In the genomic region with DNA sequence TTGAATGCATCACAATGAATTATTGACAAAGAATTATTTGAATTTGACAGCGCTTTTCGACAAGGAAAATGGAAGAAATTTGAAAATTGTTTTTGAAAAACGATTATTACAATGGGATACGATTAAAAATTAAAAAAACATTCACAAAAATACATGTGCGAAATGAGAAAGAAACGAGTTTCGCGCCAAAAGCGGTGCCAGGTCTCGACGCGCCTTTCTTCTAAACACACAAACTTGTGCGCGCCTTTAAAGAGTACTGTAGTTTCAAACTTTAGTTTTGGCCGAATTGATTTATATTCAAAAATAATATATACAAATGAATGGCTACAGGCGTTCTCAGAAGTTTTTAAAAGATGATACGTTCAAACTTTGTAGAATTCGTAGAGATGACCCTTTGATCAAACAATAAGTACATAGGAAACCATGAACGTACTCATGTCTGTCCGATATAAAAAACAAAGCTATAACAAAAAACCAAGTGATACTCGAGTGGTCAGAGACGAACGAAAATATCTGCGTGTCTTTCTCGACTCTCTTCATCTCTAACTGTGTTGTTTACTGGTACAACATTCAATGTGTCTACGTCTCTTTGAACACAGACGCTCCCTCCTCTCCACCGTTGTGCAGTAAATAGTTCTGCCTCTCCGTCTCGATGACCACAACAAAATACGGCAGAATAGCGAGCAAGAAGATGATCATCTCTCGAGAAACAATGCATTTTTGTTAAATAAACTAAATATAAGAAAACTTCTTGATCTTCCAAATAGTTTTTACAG, we compare ENCODE assay signal across 5 worm cellular contexts.
A peak's percentile ranks its signal among the peaks of the same experiment; 100 is the strongest.
TF ChIP-seq lines count a peak whose summit lies in the region.

No protein-coding gene starts in this region.

TF ChIP-seq in whole organism, L1 larva, 84 proteins besides CTCF, POLR2A, EP300 and RAD21 (continued from another document):
- TF ChIP-seq mep-1 (tag; optimal IDR thresholded peaks at IDR 0.05; lab: Kevin White, UChicago) (peak; percentile 16), nhr-71 (tag; optimal IDR thresholded peaks at IDR 0.05; lab: Kevin White, UChicago) (peak; percentile 9), zag-1 (tag; optimal IDR thresholded peaks at IDR 0.05; lab: Kevin White, UChicago) (no peak), efl-1 (optimal IDR thresholded peaks at IDR 0.05; lab: Kevin White, UChicago) (peak; percentile 19 to 40), efl-1 (GFP tag; optimal IDR thresholded peaks at IDR 0.05 in 1 of 2; lab: Kevin White, UChicago) (peak in 1 of 2 experiments; percentile 48), unc-98 (GFP tag; IDR thresholded peaks at IDR 0.05; lab: Robert Waterston, UW) (no peak), hlh-17 (GFP tag; optimal IDR thresholded peaks at IDR 0.05; lab: Kevin White, UChicago; ENCODE audit: borderline replicate concordance) (no peak)
TF ChIP-seq in whole organism, L1 larva: peak in this region for 9.

TF ChIP-seq in whole organism, L2 larva, 48 proteins besides CTCF, POLR2A, EP300 and RAD21 (continued from another document):
- TF ChIP-seq C34F6.9 (tag; optimal IDR thresholded peaks at IDR 0.05; lab: Kevin White, UChicago) (peak; percentile 1), nhr-10 (tag; optimal IDR thresholded peaks at IDR 0.05; lab: Kevin White, UChicago) (no peak), mbf-1 (tag; optimal IDR thresholded peaks at IDR 0.05; lab: Kevin White, UChicago) (no peak), ceh-82 (tag; optimal IDR thresholded peaks at IDR 0.05; lab: Kevin White, UChicago) (no peak), ztf-1 (GFP tag; conservative IDR thresholded peaks at IDR 0.05; lab: Robert Waterston, UW) (no peak), F13H6.1 (tag; optimal IDR thresholded peaks at IDR 0.05; lab: Kevin White, UChicago) (peak; percentile 17)

TF ChIP-seq in whole organism, L3 larva, 47 proteins besides CTCF, POLR2A, EP300 and RAD21 (continued from another document):
- TF ChIP-seq skn-1 (tag; optimal IDR thresholded peaks at IDR 0.05; lab: Kevin White, UChicago) (no peak), ztf-4 (tag; optimal IDR thresholded peaks at IDR 0.05; lab: Kevin White, UChicago) (no peak)

TF ChIP-seq in whole organism, L4 larva, 104 proteins besides CTCF, POLR2A, EP300 and RAD21 (continued from another document):
- TF ChIP-seq unc-130 (GFP tag; optimal IDR thresholded peaks at IDR 0.05; lab: Kevin White, UChicago) = peak; percentile 4
- peak; percentile 28 for TF ChIP-seq F49E8.2 (tag; optimal IDR thresholded peaks at IDR 0.05; lab: Kevin White, UChicago; ENCODE audit: borderline replicate concordance)
- no peak for TF ChIP-seq duxl-1 (tag; optimal IDR thresholded peaks at IDR 0.05; lab: Kevin White, UChicago; ENCODE audit: poor library complexity)
- TF ChIP-seq daf-16 (GFP tag; optimal IDR thresholded peaks at IDR 0.05; lab: Kevin White, UChicago) = peak in 1 of 2 experiments; percentile 71
- TF ChIP-seq daf-16 (tag; optimal IDR thresholded peaks at IDR 0.05; lab: Kevin White, UChicago) = peak; percentile 98
- TF ChIP-seq aly-2 (tag; optimal IDR thresholded peaks at IDR 0.05; lab: Kevin White, UChicago) = no peak
- peak; percentile 58 for TF ChIP-seq dve-1 (tag; optimal IDR thresholded peaks at IDR 0.05; lab: Kevin White, UChicago; ENCODE audit: insufficient read depth)
- peak; percentile 48 for TF ChIP-seq lin-38 (GFP tag; IDR thresholded peaks at IDR 0.05; lab: Robert Waterston, UW)
- TF ChIP-seq F26F4.8 (GFP tag; conservative IDR thresholded peaks at IDR 0.05; lab: Robert Waterston, UW) = no peak
- no peak for TF ChIP-seq ZK337.2 (GFP tag; IDR thresholded peaks at IDR 0.05; lab: Robert Waterston, UW)
- no peak for TF ChIP-seq mdl-1 (tag; optimal IDR thresholded peaks at IDR 0.05; lab: Kevin White, UChicago)
- peak in 1 of 2 experiments; percentile 24 for TF ChIP-seq lsy-2 (tag; optimal IDR thresholded peaks at IDR 0.05; lab: Kevin White, UChicago)
- no peak for TF ChIP-seq pha-4 (GFP tag; IDR thresholded peaks at IDR 0.05; lab: Robert Waterston, UW)
- TF ChIP-seq pha-4 (tag; optimal IDR thresholded peaks at IDR 0.05; lab: Kevin White, UChicago) = peak; percentile 84
- TF ChIP-seq aha-1 (tag; lab: Kevin White, UChicago) = no peak
- TF ChIP-seq nhr-111 (GFP tag; optimal IDR thresholded peaks at IDR 0.05; lab: Kevin White, UChicago) = no peak
- TF ChIP-seq ces-1 (GFP tag; optimal IDR thresholded peaks at IDR 0.05; lab: Kevin White, UChicago) = no peak
- TF ChIP-seq ama-1 (optimal IDR thresholded peaks at IDR 0.05; lab: Kevin White, UChicago) = no peak
- peak; percentile 22 for TF ChIP-seq hlh-30 (tag; optimal IDR thresholded peaks at IDR 0.05; lab: Kevin White, UChicago; ENCODE audit: insufficient read depth)
- TF ChIP-seq unc-39 (tag; optimal IDR thresholded peaks at IDR 0.05; lab: Kevin White, UChicago) = no peak
- TF ChIP-seq lin-29 (GFP tag; IDR thresholded peaks at IDR 0.05; lab: Robert Waterston, UW) = no peak
- no peak; the same call in 1 of the 2 replicates for TF ChIP-seq snpc-1.2 (GFP tag; IDR thresholded peaks at IDR 0.05; lab: Robert Waterston, UW)
- TF ChIP-seq mxl-3 (GFP tag; optimal IDR thresholded peaks at IDR 0.05; lab: Kevin White, UChicago) = no peak
- no peak for TF ChIP-seq zfp-2 (tag; optimal IDR thresholded peaks at IDR 0.05; lab: Kevin White, UChicago)
- peak; percentile 44 for TF ChIP-seq hlh-11 (tag; optimal IDR thresholded peaks at IDR 0.05; lab: Kevin White, UChicago)
- no peak for TF ChIP-seq T26A8.4 (GFP tag; IDR thresholded peaks at IDR 0.05; lab: Robert Waterston, UW)
- no peak for TF ChIP-seq F10B5.3 (tag; optimal IDR thresholded peaks at IDR 0.05; lab: Kevin White, UChicago)

TF ChIP-seq in whole organism, young adult, 124 proteins besides CTCF, POLR2A, EP300 and RAD21 (continued from another document):
- TF ChIP-seq ZK185.1 (tag; optimal IDR thresholded peaks at IDR 0.05; lab: Kevin White, UChicago; ENCODE audit: poor library complexity, severe bottlenecking) (peak; percentile 10), nhr-90 (tag; optimal IDR thresholded peaks at IDR 0.05; lab: Kevin White, UChicago) (no peak), F49E8.2 (tag; optimal IDR thresholded peaks at IDR 0.05; lab: Kevin White, UChicago; ENCODE audit: insufficient read depth) (peak; percentile 42), attf-6 (GFP tag; IDR thresholded peaks at IDR 0.05; lab: Robert Waterston, UW) (0 out of 2 replicates have a peak, but pooled peaks have one; percentile 22), snpc-4 (GFP tag; optimal IDR thresholded peaks at IDR 0.05; lab: Kevin White, UChicago) (peak; percentile 10), snpc-4 (tag; optimal IDR thresholded peaks at IDR 0.05; lab: Kevin White, UChicago) (peak in 2 of 4 experiments; percentile 9 to 48), T26A5.8 (tag; optimal IDR thresholded peaks at IDR 0.05; lab: Kevin White, UChicago) (no peak), madf-6 (GFP tag; IDR thresholded peaks at IDR 0.05; lab: Robert Waterston, UW) (peak; percentile 96), madf-8 (GFP tag; conservative IDR thresholded peaks at IDR 0.05; lab: Robert Waterston, UW) (peak; percentile 82), lsl-1 (GFP tag; optimal IDR thresholded peaks at IDR 0.05; lab: Kevin White, UChicago) (peak; percentile 90), snpc-1.3 (tag; optimal IDR thresholded peaks at IDR 0.05; lab: Kevin White, UChicago; ENCODE audit: insufficient read depth) (peak; percentile 67), tbp1 (GFP tag; optimal IDR thresholded peaks at IDR 0.05; lab: Kevin White, UChicago) (peak; percentile 13)
